Fruit fly (Drosophila melanogaster) whole organism, embryonic: ENCODE measurements around the gene CG7328.
A peak's percentile ranks its signal among the peaks of the same experiment; 100 is the strongest.

Experiments
- Atf-2 ChIP-seq: fragments of 200-800 bp; sonication (Bioruptor generic); optimal IDR thresholded peaks from 2 replicates; lab custom pipeline; 2016; ENCODE audit warnings: missing biosample characterization, missing genetic modification characterization
- Bgb ChIP-seq: fragments of 200-800 bp; sonication (Bioruptor generic); IDR thresholded peaks from 2 replicates; pipeline ENCODE4 v1.3.6; 2022; ENCODE audit warnings: missing biosample characterization, missing genetic modification characterization; ENCODE audit not compliant: partially characterized antibody
- Blimp-1 ChIP-seq: fragments of 200-800 bp; sonication (Bioruptor generic); optimal IDR thresholded peaks from 3 replicates; lab custom pipeline; 2018; ENCODE audit warnings: missing biosample characterization, missing genetic modification characterization, mild to moderate bottlenecking, moderate library complexity, missing genetic modification reagents
- BtbVII ChIP-seq: fragments of 200-800 bp; sonication (Bioruptor generic); optimal IDR thresholded peaks from 3 replicates; lab custom pipeline; 2017; ENCODE audit warnings: missing biosample characterization, mild to moderate bottlenecking, missing genetic modification characterization
- CG10321 ChIP-seq: fragments of 200-800 bp; sonication (Bioruptor generic); IDR thresholded peaks from 2 replicates; pipeline ENCODE4 v1.3.6; 2022; ENCODE audit warnings: missing biosample characterization, missing genetic modification characterization
- CG10366 ChIP-seq: fragments of 200-800 bp; sonication (Bioruptor generic); IDR thresholded peaks from 2 replicates; pipeline ENCODE4 v1.3.6; 2022; ENCODE audit warnings: missing biosample characterization, missing genetic modification characterization
- CG11696 ChIP-seq: fragments of 200-800 bp; sonication (Bioruptor generic); IDR thresholded peaks from 2 replicates; pipeline ENCODE4 v1.3.6; 2022; ENCODE audit warnings: missing biosample characterization, missing genetic modification characterization
- CG12769 ChIP-seq: fragments of 200-800 bp; sonication (Bioruptor generic); optimal IDR thresholded peaks from 2 replicates; lab custom pipeline; 2019; ENCODE audit warnings: missing biosample characterization, mild to moderate bottlenecking, missing genetic modification characterization, moderate library complexity
- CG13287 ChIP-seq: fragments of 200-800 bp; sonication (Bioruptor generic); IDR thresholded peaks from 2 replicates; pipeline ENCODE4 v1.3.6; 2022; ENCODE audit warnings: missing biosample characterization, missing genetic modification characterization; ENCODE audit not compliant: partially characterized antibody
- CG16779 ChIP-seq: fragments of 200-800 bp; sonication (Bioruptor generic); IDR thresholded peaks from 2 replicates; pipeline ENCODE4 v1.3.6; 2022; ENCODE audit warnings: missing biosample characterization, missing genetic modification characterization
- CG2199 ChIP-seq: fragments of 200-800 bp; sonication (Bioruptor generic); IDR thresholded peaks from 3 replicates; pipeline ENCODE4 v1.3.6; 2022; ENCODE audit warnings: missing biosample characterization, missing genetic modification characterization
- CG30020 ChIP-seq: fragments of 200-800 bp; optimal IDR thresholded peaks from 2 replicates; lab custom pipeline; 2019; ENCODE audit warnings: missing biosample characterization, mild to moderate bottlenecking, missing genetic modification characterization, moderate library complexity
- CG4328 ChIP-seq: fragments of 200-800 bp; sonication (Bioruptor generic); optimal IDR thresholded peaks from 3 replicates; lab custom pipeline; 2017; ENCODE audit warnings: missing biosample characterization, missing genetic modification reagents, missing genetic modification characterization
- CG4404 ChIP-seq: fragments of 200-800 bp; sonication (Bioruptor generic); IDR thresholded peaks from 2 replicates; pipeline ENCODE4 v1.3.6; 2022; ENCODE audit warnings: missing biosample characterization, missing genetic modification characterization
- CG4707 ChIP-seq: fragments of 200-800 bp; sonication (Bioruptor generic); optimal IDR thresholded peaks from 2 replicates; lab custom pipeline; 2018; ENCODE audit warnings: missing biosample characterization, mild to moderate bottlenecking, missing genetic modification characterization, moderate library complexity
- CG4820 ChIP-seq: fragments of 200-800 bp; sonication (Bioruptor generic); optimal IDR thresholded peaks from 3 replicates; lab custom pipeline; 2016; ENCODE audit warnings: missing biosample characterization, missing genetic modification characterization
- CG6683 ChIP-seq: fragments of 200-800 bp; sonication (Bioruptor generic); optimal IDR thresholded peaks from 2 replicates; lab custom pipeline; 2017; ENCODE audit warnings: missing biosample characterization, mild to moderate bottlenecking, missing genetic modification characterization, missing genetic modification reagents
- Chrac-16 ChIP-seq: fragments of 200-800 bp; sonication (Bioruptor generic); optimal IDR thresholded peaks from 3 replicates; lab custom pipeline; 2016; ENCODE audit warnings: missing biosample characterization, missing genetic modification characterization
- Doc2 ChIP-seq: fragments of 200-800 bp; sonication (Bioruptor generic); IDR thresholded peaks from 2 replicates; pipeline ENCODE4 v1.3.6; 2022; ENCODE audit warnings: missing biosample characterization, missing genetic modification characterization
- Gsc ChIP-seq: fragments of 200-800 bp; sonication (Bioruptor generic); IDR thresholded peaks from 2 replicates; pipeline ENCODE4 v1.3.6; 2022; ENCODE audit warnings: missing biosample characterization, missing genetic modification characterization
- Hmr ChIP-seq: fragments of 200-800 bp; sonication (Bioruptor generic); optimal IDR thresholded peaks from 3 replicates; lab custom pipeline; 2017; ENCODE audit warnings: mild to moderate bottlenecking, missing biosample characterization, missing genetic modification reagents, missing genetic modification characterization
- Lim3 ChIP-seq: fragments of 200-800 bp; sonication (Bioruptor generic); IDR thresholded peaks from 2 replicates; pipeline ENCODE4 v1.3.6; 2022; ENCODE audit warnings: missing biosample characterization, missing genetic modification characterization
- NFAT ChIP-seq: fragments of 200-800 bp; sonication (Bioruptor generic); IDR thresholded peaks from 2 replicates; pipeline ENCODE4 v1.3.6; 2022; ENCODE audit warnings: missing biosample characterization, missing genetic modification characterization
- NfI ChIP-seq: fragments of 200-800 bp; sonication (Bioruptor generic); optimal IDR thresholded peaks from 3 replicates; lab custom pipeline; 2018; ENCODE audit warnings: missing biosample characterization, mild to moderate bottlenecking, missing genetic modification characterization, moderate library complexity
- Six4 ChIP-seq: fragments of 200-800 bp; sonication (Bioruptor generic); optimal IDR thresholded peaks from 2 replicates; lab custom pipeline; 2016; ENCODE audit warnings: missing biosample characterization, missing genetic modification characterization
- Sry-δ ChIP-seq: fragments of 200-800 bp; sonication (Bioruptor generic); optimal IDR thresholded peaks from 2 replicates; lab custom pipeline; 2016; ENCODE audit warnings: missing biosample characterization, missing genetic modification characterization
- Ssrp ChIP-seq: fragments of 200-800 bp; sonication (Bioruptor generic); optimal IDR thresholded peaks from 2 replicates; lab custom pipeline; 2018; ENCODE audit warnings: missing biosample characterization, mild to moderate bottlenecking, missing genetic modification characterization, moderate library complexity
- Stat92E ChIP-seq, 3 experiments: fragments of >200 bp in 2 of 3; fragments of 200-800 bp in 1 of 3; sonication (Bioruptor generic) in 1 of 3; optimal IDR thresholded peaks; 2 replicates each; lab custom pipeline; 2017 to 2019; ENCODE audit warnings: missing biosample characterization in 3 of 3, missing genetic modification characterization in 3 of 3, mild to moderate bottlenecking in 1 of 3, moderate library complexity in 1 of 3
- TFAM ChIP-seq: fragments of 200-800 bp; sonication (Bioruptor generic); optimal IDR thresholded peaks from 2 replicates; lab custom pipeline; 2017; ENCODE audit warnings: missing biosample characterization, missing genetic modification characterization, inconsistent platforms
- Trl ChIP-seq, 3 experiments: fragments of >200 bp in 2 of 3; fragments of 200-800 bp in 1 of 3; sonication (Bioruptor generic) in 1 of 3; optimal IDR thresholded peaks; 2 replicates in 1 of 3; 3 replicates in 2 of 3; lab custom pipeline; 2016 to 2017; ENCODE audit warnings: missing biosample characterization in 1 of 3, missing genetic modification characterization in 1 of 3
- YL-1 ChIP-seq: fragments of 200-800 bp; sonication (Bioruptor generic); optimal IDR thresholded peaks from 3 replicates; lab custom pipeline; 2017; ENCODE audit warnings: missing biosample characterization, mild to moderate bottlenecking, missing genetic modification characterization
- abd-A ChIP-seq: fragments of 200-800 bp; sonication (Bioruptor generic); optimal IDR thresholded peaks from 3 replicates; lab custom pipeline; 2019; ENCODE audit warnings: missing biosample characterization, mild to moderate bottlenecking, missing genetic modification characterization, moderate library complexity
- al ChIP-seq: fragments of 200-800 bp; sonication (Bioruptor generic); IDR thresholded peaks from 2 replicates; pipeline ENCODE4 v1.3.6; 2022; ENCODE audit warnings: missing biosample characterization, missing genetic modification characterization
- caup ChIP-seq: fragments of 200-800 bp; sonication (Bioruptor generic); optimal IDR thresholded peaks from 3 replicates; lab custom pipeline; 2017; ENCODE audit warnings: missing biosample characterization, mild to moderate bottlenecking, missing genetic modification characterization, moderate library complexity; ENCODE audit not compliant: severe bottlenecking
- croc ChIP-seq: fragments of 200-800 bp; sonication (Bioruptor generic); conservative IDR thresholded peaks from 3 replicates; pipeline ENCODE4 v1.3.6; 2022; ENCODE audit warnings: missing biosample characterization, missing genetic modification characterization
- dpn ChIP-seq, 2 experiments: fragments of 200-800 bp; sonication (Bioruptor generic); optimal IDR thresholded peaks; 3 replicates each; lab custom pipeline; 2016; ENCODE audit warnings: missing biosample characterization in 2 of 2, missing genetic modification characterization in 2 of 2
- eve ChIP-seq, 2 experiments: fragments of >200 bp; optimal IDR thresholded peaks; 2 replicates each; lab custom pipeline; 2017; ENCODE audit warnings: missing biosample characterization in 2 of 2, missing genetic modification characterization in 2 of 2
- gce ChIP-seq: fragments of 200-800 bp; sonication (Bioruptor generic); IDR thresholded peaks from 3 replicates; pipeline ENCODE4 v1.3.6; 2022; ENCODE audit warnings: missing biosample characterization, missing genetic modification characterization
- gro ChIP-seq: fragments of 200-800 bp; sonication (Bioruptor generic); optimal IDR thresholded peaks from 2 replicates; lab custom pipeline; 2016; ENCODE audit warnings: missing biosample characterization, missing genetic modification characterization
- kni ChIP-seq: fragments of 200-800 bp; sonication (Bioruptor generic); optimal IDR thresholded peaks from 3 replicates; lab custom pipeline; 2017; ENCODE audit warnings: mild to moderate bottlenecking, missing biosample characterization, missing genetic modification reagents, missing genetic modification characterization
- knrl ChIP-seq: fragments of 200-800 bp; sonication (Bioruptor generic); IDR thresholded peaks from 3 replicates; pipeline ENCODE4 v1.3.6; 2022; ENCODE audit warnings: missing biosample characterization, missing genetic modification characterization; ENCODE audit not compliant: partially characterized antibody
- nerfin-1 ChIP-seq: fragments of 200-800 bp; sonication (Bioruptor generic); optimal IDR thresholded peaks from 3 replicates; lab custom pipeline; 2019; ENCODE audit warnings: missing biosample characterization, mild to moderate bottlenecking, missing genetic modification characterization, moderate library complexity
- onecut ChIP-seq: fragments of 200-800 bp; sonication (Bioruptor generic); IDR thresholded peaks from 2 replicates; pipeline ENCODE4 v1.3.6; 2022; ENCODE audit warnings: missing biosample characterization, missing genetic modification characterization
- phol ChIP-seq: fragments of 200-800 bp; sonication (Bioruptor generic); optimal IDR thresholded peaks from 3 replicates; lab custom pipeline; 2018; ENCODE audit warnings: missing biosample characterization, mild to moderate bottlenecking, missing genetic modification characterization, moderate library complexity
- row ChIP-seq: fragments of 200-800 bp; sonication (Bioruptor generic); IDR thresholded peaks from 3 replicates; pipeline ENCODE4 v1.3.6; 2022; ENCODE audit warnings: missing biosample characterization, missing genetic modification characterization
- seq ChIP-seq: fragments of 200-800 bp; sonication (Bioruptor generic); IDR thresholded peaks from 2 replicates; pipeline ENCODE4 v1.3.6; 2022; ENCODE audit warnings: missing biosample characterization, missing genetic modification characterization
- sima ChIP-seq: fragments of 200-800 bp; sonication (Bioruptor generic); optimal IDR thresholded peaks from 2 replicates; lab custom pipeline; 2016; ENCODE audit warnings: missing biosample characterization, missing genetic modification characterization
- slbo ChIP-seq: fragments of 200-800 bp; sonication (Bioruptor generic); IDR thresholded peaks from 2 replicates; pipeline ENCODE4 v1.3.6; 2022; ENCODE audit warnings: missing biosample characterization, missing genetic modification characterization
- sr ChIP-seq: fragments of 200-800 bp; sonication (Bioruptor generic); IDR thresholded peaks from 3 replicates; pipeline ENCODE4 v1.3.6; 2022; ENCODE audit warnings: missing biosample characterization, missing genetic modification characterization
- vnd ChIP-seq: fragments of 200-800 bp; sonication (Bioruptor generic); IDR thresholded peaks from 3 replicates; pipeline ENCODE4 v1.3.6; 2022; ENCODE audit warnings: missing biosample characterization, missing genetic modification characterization; ENCODE audit not compliant: partially characterized antibody

Gene CG7328

dm6 chr3L:20104543-20105046 lies 35.8 kb downstream of the CG7328 start (continued):
- no peak for TF ChIP-seq Bgb
- no peak for TF ChIP-seq Trl (optimal IDR thresholded peaks at IDR 0.05; lab: Kevin White, UChicago)
- TF ChIP-seq Trl (GFP tag; optimal IDR thresholded peaks at IDR 0.05; lab: Kevin White, UChicago) = no peak
- peak; percentile 25; the same call in 1 of the 2 replicates for TF ChIP-seq CG10321 (GFP tag; lab: Robert Waterston, UW)
- TF ChIP-seq abd-A = peak; percentile 90
- no peak for TF ChIP-seq TFAM (GFP tag; lab: Kevin White, UChicago)
- no peak for TF ChIP-seq CG30020
- TF ChIP-seq Six4 (GFP tag; lab: Kevin White, UChicago) = no peak
- TF ChIP-seq croc (GFP tag; lab: Robert Waterston, UW) = no peak
- no peak for TF ChIP-seq Chrac-16 (GFP tag; lab: Kevin White, UChicago)
- peak; percentile 5 for TF ChIP-seq nerfin-1 (tag; lab: Kevin White, UChicago)
- no peak for TF ChIP-seq CG4404 (GFP tag; lab: Robert Waterston, UW)
- no peak for TF ChIP-seq vnd (GFP tag; lab: Robert Waterston, UW)
- peak; percentile 31 for TF ChIP-seq BtbVII (GFP tag; lab: Kevin White, UChicago)
- TF ChIP-seq Blimp-1 (GFP tag; lab: Kevin White, UChicago) = peak; percentile 3
- peak; percentile 9 for TF ChIP-seq YL-1
- TF ChIP-seq Stat92E (GFP tag; optimal IDR thresholded peaks at IDR 0.05; lab: Kevin White, UChicago) = no peak
- no peak for TF ChIP-seq CG6683 (GFP tag; lab: Kevin White, UChicago)
- TF ChIP-seq CG4328 (GFP tag; lab: Kevin White, UChicago) = no peak
- no peak for TF ChIP-seq caup (GFP tag; lab: Kevin White, UChicago)
- TF ChIP-seq CG12769 (tag; lab: Kevin White, UChicago) = peak; percentile 41
- no peak for TF ChIP-seq CG10366 (GFP tag; lab: Robert Waterston, UW)
- TF ChIP-seq kni (GFP tag; lab: Kevin White, UChicago) = no peak
- no peak for TF ChIP-seq CG2199 (GFP tag; lab: Robert Waterston, UW)
- TF ChIP-seq seq = no peak
- no peak for TF ChIP-seq Atf-2
- peak; percentile 99 for TF ChIP-seq onecut (GFP tag; lab: Robert Waterston, UW)
- TF ChIP-seq CG13287 (GFP tag; lab: Robert Waterston, UW) = no peak
- TF ChIP-seq gce (GFP tag; lab: Robert Waterston, UW) = no peak
- TF ChIP-seq Ssrp = no peak
- no peak for TF ChIP-seq al (GFP tag; lab: Robert Waterston, UW)
- no peak for TF ChIP-seq Gsc
- TF ChIP-seq phol (tag; lab: Kevin White, UChicago) = no peak
- no peak for TF ChIP-seq Sry-δ (GFP tag; lab: Kevin White, UChicago)
- TF ChIP-seq eve (GFP tag; optimal IDR thresholded peaks at IDR 0.05; lab: Kevin White, UChicago) = peak in 1 of 2 experiments; percentile 14
- TF ChIP-seq CG11696 (GFP tag; lab: Robert Waterston, UW) = no peak
- peak; percentile 2 for TF ChIP-seq Hmr (GFP tag; lab: Kevin White, UChicago)
- no peak for TF ChIP-seq CG4707 (GFP tag; lab: Kevin White, UChicago)
- TF ChIP-seq NfI (GFP tag; lab: Kevin White, UChicago) = no peak
- TF ChIP-seq sima (GFP tag; lab: Kevin White, UChicago) = no peak
- TF ChIP-seq sr = peak; percentile 81
- no peak for TF ChIP-seq gro (GFP tag; lab: Kevin White, UChicago)
- 0 out of 2 replicates have a peak, but pooled peaks have one; percentile 17 for TF ChIP-seq slbo (GFP tag; lab: Robert Waterston, UW)
- no peak for TF ChIP-seq CG4820
- no peak for TF ChIP-seq knrl
- peak; percentile 79; the same call in 1 of the 2 replicates for TF ChIP-seq CG16779 (GFP tag; lab: Robert Waterston, UW)
- TF ChIP-seq NFAT (GFP tag; lab: Robert Waterston, UW) = no peak
- no peak for TF ChIP-seq Doc2 (GFP tag; lab: Robert Waterston, UW)
- peak; percentile 34; the same call in 1 of the 3 replicates for TF ChIP-seq row (GFP tag; lab: Robert Waterston, UW)
- TF ChIP-seq dpn (GFP tag; optimal IDR thresholded peaks at IDR 0.05; lab: Kevin White, UChicago) = no peak
- TF ChIP-seq Lim3 (GFP tag; lab: Robert Waterston, UW) = no peak
